Fruit fly (Drosophila melanogaster) Kc167 (cell line): ENCODE results near the gene comt.

Experiments
- h ChIP-seq: fragments of >200 bp; optimal IDR thresholded peaks from 3 replicates; lab custom pipeline; 2018; ENCODE audit warnings: missing external identifiers
- insv ChIP-seq: fragments of >200 bp; optimal IDR thresholded peaks from 3 replicates; lab custom pipeline; 2018; ENCODE audit warnings: missing external identifiers
- psq ChIP-seq: fragments of >200 bp; optimal IDR thresholded peaks from 2 replicates; lab custom pipeline; 2017; ENCODE audit warnings: missing external identifiers
- ttk ChIP-seq: sonication (Bioruptor generic); optimal IDR thresholded peaks from 2 replicates; lab custom pipeline; 2017; ENCODE audit warnings: missing external identifiers

- TF ChIP-seq insv (lab: Kevin White, UChicago) (no peak), h (lab: Kevin White, UChicago) (no peak), ttk (lab: Kevin White, UChicago) (no peak), psq (lab: Kevin White, UChicago) (no peak)
Observed at dm6 chrX:13229217-13229616, 29.6 kb upstream of the comt start.
